Fruit fly (Drosophila melanogaster): Measurements from ENCODE around the gene Mob2.

Gene Mob2

DNA sequence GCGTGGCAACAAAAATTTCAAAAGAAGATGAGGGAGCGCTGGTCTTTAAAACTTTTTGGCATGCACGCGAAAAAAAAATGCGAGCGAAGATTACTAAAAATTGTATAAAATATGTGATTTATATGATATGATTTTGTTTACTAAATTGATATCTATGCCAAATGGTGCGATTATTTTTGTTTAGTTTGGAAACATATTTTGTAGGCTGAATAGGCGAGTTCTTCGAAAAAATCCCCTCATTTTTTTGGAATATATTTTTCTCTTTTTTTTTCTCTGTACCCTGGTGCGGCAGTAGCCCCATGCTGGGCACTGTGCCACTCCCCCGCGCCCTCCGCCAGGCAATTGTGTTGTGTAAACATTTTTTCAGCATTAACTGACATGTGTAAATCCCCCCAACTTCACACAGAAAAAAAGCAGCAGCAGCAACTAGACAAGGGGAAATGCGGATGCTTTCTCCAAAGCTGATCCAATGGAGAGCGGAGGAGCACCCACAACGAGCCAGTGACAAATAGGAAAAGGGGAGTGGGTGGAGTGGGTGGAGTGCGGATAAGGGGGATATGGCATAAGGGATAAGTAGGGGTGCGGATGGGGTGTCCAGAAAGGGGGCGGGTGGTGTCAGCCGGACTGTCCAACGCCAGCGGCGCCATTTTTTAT lies 76.0 kb downstream of the Mob2 start (continued):
- TF ChIP-seq OdsH (GFP tag; optimal IDR thresholded peaks at IDR 0.05) (peak; percentile 41), spab (GFP tag; optimal IDR thresholded peaks at IDR 0.05) (no peak), CG7368 (GFP tag; optimal IDR thresholded peaks at IDR 0.05) (no peak), Ets96B (tag; optimal IDR thresholded peaks at IDR 0.05) (peak; percentile 2), CG6792 (GFP tag; optimal IDR thresholded peaks at IDR 0.05) (peak; percentile 10), CG6854 (GFP tag; optimal IDR thresholded peaks at IDR 0.05) (no peak), Eip75B (GFP tag; optimal IDR thresholded peaks at IDR 0.05) (peak; percentile 12), CG11294 (GFP tag; IDR thresholded peaks at IDR 0.05) (no peak), svp (GFP tag) (peak; percentile 48), CG34406 (GFP tag; optimal IDR thresholded peaks at IDR 0.05) (peak; percentile 4), vri (GFP tag; optimal IDR thresholded peaks at IDR 0.05) (no peak), fkh (GFP tag; optimal IDR thresholded peaks at IDR 0.05) (no peak), pdm3 (GFP tag; optimal IDR thresholded peaks at IDR 0.05) (peak; percentile 12), dac (GFP tag; optimal IDR thresholded peaks at IDR 0.05) (no peak)

DNA sequence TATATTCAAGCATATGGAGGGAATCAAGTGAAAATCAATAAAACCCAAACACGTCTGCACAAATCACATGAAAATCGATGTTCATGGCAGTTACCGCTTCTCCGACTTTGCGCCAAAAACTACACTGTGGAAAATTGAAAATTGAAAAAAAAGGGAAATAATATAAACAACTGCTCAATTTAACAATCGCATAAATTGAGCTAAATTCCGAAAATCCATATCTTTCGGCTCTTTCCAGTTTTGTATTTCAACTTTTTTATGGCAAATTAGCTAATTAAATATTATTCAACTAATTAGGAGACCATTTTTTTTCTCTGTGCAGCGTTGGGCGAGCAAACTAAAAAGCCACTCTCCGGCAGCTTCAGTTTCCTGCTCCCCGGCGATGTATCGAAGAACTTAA lies 77.5 kb downstream of the Mob2 start:
- TF ChIP-seq fd59A (GFP tag; optimal IDR thresholded peaks at IDR 0.05), result no peak
- no peak for TF ChIP-seq CG4318 (GFP tag; optimal IDR thresholded peaks at IDR 0.05)
- no peak for TF ChIP-seq CG11294 (GFP tag; IDR thresholded peaks at IDR 0.05)
- peak; percentile 6 for TF ChIP-seq achi (GFP tag; optimal IDR thresholded peaks at IDR 0.05)
- TF ChIP-seq CG10669 (GFP tag; optimal IDR thresholded peaks at IDR 0.05), result no peak
- TF ChIP-seq Eip78C (GFP tag), result peak; percentile 81
- TF ChIP-seq CG3919 (GFP tag; optimal IDR thresholded peaks at IDR 0.05), result peak; percentile 25
- no peak for TF ChIP-seq fkh (GFP tag; optimal IDR thresholded peaks at IDR 0.05)
- 0 out of 3 replicates have a peak, but pooled peaks have one; percentile 12 for TF ChIP-seq eg (GFP tag; IDR thresholded peaks at IDR 0.05)
- TF ChIP-seq Ets96B (tag; optimal IDR thresholded peaks at IDR 0.05), result peak; percentile 3
- TF ChIP-seq CG32006 (GFP tag; optimal IDR thresholded peaks at IDR 0.05), result peak; percentile 19
- 0 out of 3 replicates have a peak, but pooled peaks have one; percentile 20 for TF ChIP-seq CG8119 (GFP tag; IDR thresholded peaks at IDR 0.05)
- no peak for TF ChIP-seq vri (GFP tag; optimal IDR thresholded peaks at IDR 0.05)

DNA sequence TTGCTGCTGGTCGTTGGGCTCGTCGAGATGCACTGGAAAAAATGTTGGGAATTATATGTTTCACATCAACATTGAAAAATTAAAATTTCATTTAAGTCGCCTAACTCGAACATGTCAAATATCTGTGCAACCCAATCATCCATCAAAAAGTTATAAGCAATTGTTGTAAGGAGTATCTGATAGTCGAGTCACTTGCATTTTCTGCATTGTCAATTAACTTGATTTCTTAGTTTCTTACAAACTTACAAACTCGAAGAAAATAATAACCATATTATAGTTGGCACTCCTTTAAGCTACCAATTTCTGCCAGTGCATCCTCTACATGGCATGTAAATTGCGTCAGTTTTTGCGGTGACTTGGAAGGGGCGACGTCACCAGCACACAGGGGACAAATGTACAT lies 78.9 kb downstream of the Mob2 start:
- TF ChIP-seq CG15336 (GFP tag; IDR thresholded peaks at IDR 0.05) (peak; percentile 47; the same call in 1 of the 2 replicates), ss (GFP tag; optimal IDR thresholded peaks at IDR 0.05) (peak; percentile 49 to 72), topi (GFP tag; optimal IDR thresholded peaks at IDR 0.05) (peak; percentile 75), salr (GFP tag; optimal IDR thresholded peaks at IDR 0.05) (peak; percentile 33 to 75), svp (GFP tag) (peak; percentile 83), CG6854 (GFP tag; optimal IDR thresholded peaks at IDR 0.05) (peak; percentile 5), Lpt (GFP tag; optimal IDR thresholded peaks at IDR 0.05) (peak; percentile 45), vri (GFP tag; optimal IDR thresholded peaks at IDR 0.05) (no peak), CG11762 (GFP tag; optimal IDR thresholded peaks at IDR 0.05; ENCODE audit: insufficient read depth) (peak; percentile 51), CG6808 (GFP tag; optimal IDR thresholded peaks at IDR 0.05) (peak; percentile 58), Sox15 (GFP tag; optimal IDR thresholded peaks at IDR 0.05) (peak; percentile 54), Hr4 (GFP tag; optimal IDR thresholded peaks at IDR 0.05) (peak; percentile 65), net (GFP tag; optimal IDR thresholded peaks at IDR 0.05) (peak; percentile 61), Eip78C (GFP tag) (peak; percentile 92), fkh (GFP tag; optimal IDR thresholded peaks at IDR 0.05) (no peak), acj6 (GFP tag; optimal IDR thresholded peaks at IDR 0.05) (peak; percentile 75), Sox102F (GFP tag; optimal IDR thresholded peaks at IDR 0.05) (peak; percentile 66), Hr39 (GFP tag; optimal IDR thresholded peaks at IDR 0.05) (peak; percentile 71), dac (GFP tag; optimal IDR thresholded peaks at IDR 0.05) (peak; percentile 21), Eip75B (GFP tag; optimal IDR thresholded peaks at IDR 0.05) (peak; percentile 76), CG6792 (GFP tag; optimal IDR thresholded peaks at IDR 0.05) (peak; percentile 63), Eip93F (GFP tag; optimal IDR thresholded peaks at IDR 0.05) (no peak), spab (GFP tag; optimal IDR thresholded peaks at IDR 0.05) (peak; percentile 54), CG31627 (GFP tag; optimal IDR thresholded peaks at IDR 0.05) (peak; percentile 70), CG4318 (GFP tag; optimal IDR thresholded peaks at IDR 0.05) (peak; percentile 65), eg (GFP tag; IDR thresholded peaks at IDR 0.05) (0 out of 3 replicates have a peak, but pooled peaks have one; percentile 35), CG7368 (GFP tag; optimal IDR thresholded peaks at IDR 0.05) (peak; percentile 40), CG34406 (GFP tag; optimal IDR thresholded peaks at IDR 0.05) (peak; percentile 55), CG10631 (GFP tag; optimal IDR thresholded peaks at IDR 0.05) (peak; percentile 74), dsx (GFP tag; optimal IDR thresholded peaks at IDR 0.05; ENCODE audit: poor library complexity, severe bottlenecking) (peak; percentile 61), Met (GFP tag; optimal IDR thresholded peaks at IDR 0.05) (peak; percentile 67), CG10669 (GFP tag; optimal IDR thresholded peaks at IDR 0.05) (peak; percentile 76), CG32006 (GFP tag; optimal IDR thresholded peaks at IDR 0.05) (peak; percentile 76), fd59A (GFP tag; optimal IDR thresholded peaks at IDR 0.05) (peak; percentile 67), esn (GFP tag; optimal IDR thresholded peaks at IDR 0.05) (peak; percentile 75), CG8119 (GFP tag; IDR thresholded peaks at IDR 0.05) (peak; percentile 70), OdsH (GFP tag; optimal IDR thresholded peaks at IDR 0.05) (peak; percentile 68), CG8632 (GFP tag; optimal IDR thresholded peaks at IDR 0.05) (peak; percentile 53)

Measured in whole organism, prepupa.